Fruit fly (Drosophila melanogaster) whole organism, prepupa: Measurements from ENCODE around the gene CG15894.

Experiments
- Blimp-1 ChIP-seq: fragments of 200-800 bp; sonication (Bioruptor generic); optimal IDR thresholded peaks from 3 replicates; lab custom pipeline; 2017; ENCODE audit warnings: missing biosample characterization, missing genetic modification characterization, mild to moderate bottlenecking, moderate library complexity, missing genetic modification reagents
- CG10631 ChIP-seq: fragments of 200-800 bp; sonication (Bioruptor generic); optimal IDR thresholded peaks from 2 replicates; lab custom pipeline; 2016; ENCODE audit warnings: missing biosample characterization, missing genetic modification characterization
- CG10669 ChIP-seq: fragments of 200-800 bp; sonication (Bioruptor generic); optimal IDR thresholded peaks from 3 replicates; lab custom pipeline; 2018; ENCODE audit warnings: missing biosample characterization, mild to moderate bottlenecking, missing genetic modification characterization, moderate library complexity
- CG11294 ChIP-seq: fragments of 200-800 bp; sonication (Bioruptor generic); IDR thresholded peaks from 2 replicates; pipeline ENCODE4 v1.3.6; 2022; ENCODE audit warnings: missing biosample characterization, missing genetic modification characterization
- CG11762 ChIP-seq: fragments of 200-800 bp; sonication (Bioruptor generic); optimal IDR thresholded peaks from 3 replicates; lab custom pipeline; 2016; ENCODE audit warnings: missing biosample characterization, missing genetic modification characterization; ENCODE audit not compliant: insufficient read depth
- CG11902 ChIP-seq: fragments of 200-800 bp; sonication (Bioruptor generic); optimal IDR thresholded peaks from 3 replicates; lab custom pipeline; 2016; ENCODE audit warnings: missing biosample characterization, missing genetic modification characterization
- CG15336 ChIP-seq: fragments of 200-800 bp; sonication (Bioruptor generic); IDR thresholded peaks from 2 replicates; pipeline ENCODE4 v1.3.6; 2022; ENCODE audit warnings: missing biosample characterization, missing genetic modification characterization
- CG16779 ChIP-seq: fragments of 200-800 bp; sonication (Bioruptor generic); optimal IDR thresholded peaks from 3 replicates; lab custom pipeline; 2017; ENCODE audit warnings: missing biosample characterization, mild to moderate bottlenecking, missing genetic modification characterization
- CG31627 ChIP-seq: fragments of 200-800 bp; sonication (Bioruptor generic); optimal IDR thresholded peaks from 3 replicates; lab custom pipeline; 2016; ENCODE audit warnings: missing biosample characterization, missing genetic modification characterization
- CG32006 ChIP-seq: fragments of 200-800 bp; sonication (Bioruptor generic); optimal IDR thresholded peaks from 3 replicates; lab custom pipeline; 2017; ENCODE audit warnings: missing biosample characterization, mild to moderate bottlenecking, missing genetic modification characterization
- CG34406 ChIP-seq: fragments of 200-800 bp; sonication (Bioruptor generic); optimal IDR thresholded peaks from 3 replicates; lab custom pipeline; 2016; ENCODE audit warnings: missing biosample characterization, missing genetic modification characterization
- CG3919 ChIP-seq: fragments of 200-800 bp; sonication (Bioruptor generic); optimal IDR thresholded peaks from 3 replicates; lab custom pipeline; 2016; ENCODE audit warnings: missing biosample characterization, missing genetic modification characterization
- CG4318 ChIP-seq: fragments of 200-800 bp; sonication (Bioruptor generic); optimal IDR thresholded peaks from 3 replicates; lab custom pipeline; 2017; ENCODE audit warnings: missing biosample characterization, mild to moderate bottlenecking, missing genetic modification characterization
- CG6792 ChIP-seq: fragments of 200-800 bp; sonication (Bioruptor generic); optimal IDR thresholded peaks from 3 replicates; lab custom pipeline; 2016; ENCODE audit warnings: missing biosample characterization, missing genetic modification characterization
- CG6854 ChIP-seq: fragments of 200-800 bp; sonication (Bioruptor generic); optimal IDR thresholded peaks from 2 replicates; lab custom pipeline; 2017; ENCODE audit warnings: missing biosample characterization, mild to moderate bottlenecking, missing genetic modification characterization
- CG7368 ChIP-seq: fragments of 200-800 bp; sonication (Bioruptor generic); optimal IDR thresholded peaks from 3 replicates; lab custom pipeline; 2016; ENCODE audit warnings: missing biosample characterization, missing genetic modification characterization
- CG8319 ChIP-seq: fragments of 200-800 bp; sonication (Bioruptor generic); optimal IDR thresholded peaks from 3 replicates; lab custom pipeline; 2016; ENCODE audit warnings: missing biosample characterization, missing genetic modification characterization
- CG8632 ChIP-seq: fragments of 200-800 bp; sonication (Bioruptor generic); optimal IDR thresholded peaks from 3 replicates; lab custom pipeline; 2016; ENCODE audit warnings: missing biosample characterization, missing genetic modification characterization
- CG9139 ChIP-seq: fragments of 200-800 bp; sonication (Bioruptor generic); optimal IDR thresholded peaks from 3 replicates; lab custom pipeline; 2017; ENCODE audit warnings: missing biosample characterization, mild to moderate bottlenecking, missing genetic modification characterization
- Eip75B ChIP-seq: fragments of 200-800 bp; sonication (Bioruptor generic); optimal IDR thresholded peaks from 3 replicates; lab custom pipeline; 2016; ENCODE audit warnings: missing biosample characterization, missing genetic modification characterization
- Eip78C ChIP-seq: fragments of 200-800 bp; sonication (Bioruptor generic); peaks from one replicate; lab custom pipeline; 2016; ENCODE audit warnings: missing biosample characterization, missing genetic modification characterization
- Eip93F ChIP-seq: fragments of 200-800 bp; sonication (Bioruptor generic); optimal IDR thresholded peaks from 2 replicates; lab custom pipeline; 2016; ENCODE audit warnings: missing biosample characterization, mild to moderate bottlenecking, missing genetic modification characterization
- Ets21C ChIP-seq: fragments of 200-800 bp; sonication (Bioruptor generic); optimal IDR thresholded peaks from 3 replicates; lab custom pipeline; 2016; ENCODE audit warnings: missing biosample characterization, missing genetic modification characterization
- Ets96B ChIP-seq: fragments of 200-800 bp; optimal IDR thresholded peaks from 2 replicates; lab custom pipeline; 2019; ENCODE audit warnings: missing biosample characterization, mild to moderate bottlenecking, missing genetic modification characterization, moderate library complexity
- Gug ChIP-seq: fragments of 200-800 bp; sonication (Bioruptor generic); IDR thresholded peaks from 2 replicates; pipeline ENCODE4 v1.3.6; 2022; ENCODE audit warnings: missing biosample characterization, missing genetic modification characterization
- Hr39 ChIP-seq: fragments of 200-800 bp; sonication (Bioruptor generic); optimal IDR thresholded peaks from 2 replicates; lab custom pipeline; 2016; ENCODE audit warnings: missing biosample characterization, missing genetic modification characterization
- Hr4 ChIP-seq: fragments of 200-800 bp; sonication (Bioruptor generic); optimal IDR thresholded peaks from 3 replicates; lab custom pipeline; 2016; ENCODE audit warnings: missing biosample characterization, missing genetic modification characterization
- Lpt ChIP-seq: fragments of 200-800 bp; sonication (Bioruptor generic); optimal IDR thresholded peaks from 3 replicates; lab custom pipeline; 2016; ENCODE audit warnings: missing biosample characterization, missing genetic modification characterization
- Met ChIP-seq: fragments of 200-800 bp; sonication (Bioruptor generic); optimal IDR thresholded peaks from 3 replicates; lab custom pipeline; 2016; ENCODE audit warnings: missing biosample characterization, missing genetic modification characterization
- OdsH ChIP-seq: fragments of 200-800 bp; sonication (Bioruptor generic); optimal IDR thresholded peaks from 3 replicates; lab custom pipeline; 2016; ENCODE audit warnings: missing biosample characterization, missing genetic modification characterization
- Smox ChIP-seq: fragments of 200-800 bp; sonication (Bioruptor generic); optimal IDR thresholded peaks from 3 replicates; lab custom pipeline; 2016; ENCODE audit warnings: missing biosample characterization, missing genetic modification characterization
- Sox14 ChIP-seq: fragments of 200-800 bp; sonication (Bioruptor generic); optimal IDR thresholded peaks from 3 replicates; lab custom pipeline; 2016; ENCODE audit warnings: missing biosample characterization, missing genetic modification characterization
- achi ChIP-seq: fragments of 200-800 bp; sonication (Bioruptor generic); optimal IDR thresholded peaks from 3 replicates; lab custom pipeline; 2016; ENCODE audit warnings: missing biosample characterization, missing genetic modification characterization
- acj6 ChIP-seq: fragments of 200-800 bp; sonication (Bioruptor generic); optimal IDR thresholded peaks from 3 replicates; lab custom pipeline; 2016; ENCODE audit warnings: missing biosample characterization, missing genetic modification characterization
- dac ChIP-seq: fragments of 200-800 bp; sonication (Bioruptor generic); optimal IDR thresholded peaks from 2 replicates; lab custom pipeline; 2017; ENCODE audit warnings: missing biosample characterization, mild to moderate bottlenecking, missing genetic modification characterization
- dsx ChIP-seq: fragments of 200-800 bp; optimal IDR thresholded peaks from 3 replicates; lab custom pipeline; 2019; ENCODE audit warnings: missing biosample characterization, mild to moderate bottlenecking, missing genetic modification characterization, moderate library complexity; ENCODE audit not compliant: poor library complexity, severe bottlenecking
- esn ChIP-seq: fragments of 200-800 bp; sonication (Bioruptor generic); optimal IDR thresholded peaks from 2 replicates; lab custom pipeline; 2016; ENCODE audit warnings: missing biosample characterization, mild to moderate bottlenecking, missing genetic modification characterization, moderate library complexity
- fd59A ChIP-seq: fragments of 200-800 bp; sonication (Bioruptor generic); optimal IDR thresholded peaks from 2 replicates; lab custom pipeline; 2017; ENCODE audit warnings: missing biosample characterization, mild to moderate bottlenecking, missing genetic modification characterization, missing genetic modification reagents
- fd85E ChIP-seq: fragments of 200-800 bp; sonication (Bioruptor generic); optimal IDR thresholded peaks from 3 replicates; lab custom pipeline; 2016; ENCODE audit warnings: missing biosample characterization, missing genetic modification characterization
- fkh ChIP-seq: fragments of 200-800 bp; sonication (Bioruptor generic); optimal IDR thresholded peaks from 3 replicates; lab custom pipeline; 2017; ENCODE audit warnings: missing biosample characterization, mild to moderate bottlenecking, missing genetic modification characterization, moderate library complexity
- lz ChIP-seq: fragments of 200-800 bp; sonication (Bioruptor generic); optimal IDR thresholded peaks from 3 replicates; lab custom pipeline; 2016; ENCODE audit warnings: missing biosample characterization, missing genetic modification characterization
- pdm3 ChIP-seq: fragments of 200-800 bp; sonication (Bioruptor generic); optimal IDR thresholded peaks from 3 replicates; lab custom pipeline; 2016; ENCODE audit warnings: missing biosample characterization, missing genetic modification characterization
- salr ChIP-seq, 2 experiments: fragments of 200-800 bp; sonication (Bioruptor generic); optimal IDR thresholded peaks; 3 replicates each; lab custom pipeline; 2016 to 2018; ENCODE audit warnings: missing biosample characterization in 2 of 2, missing genetic modification characterization in 2 of 2, mild to moderate bottlenecking in 1 of 2
- ss ChIP-seq, 2 experiments: fragments of 200-800 bp; sonication (Bioruptor generic); optimal IDR thresholded peaks; 2 replicates in 1 of 2; 3 replicates in 1 of 2; lab custom pipeline; 2017 to 2018; ENCODE audit warnings: mild to moderate bottlenecking in 2 of 2, missing biosample characterization in 2 of 2, missing genetic modification characterization in 2 of 2, moderate library complexity in 1 of 2
- svp ChIP-seq: fragments of 200-800 bp; sonication (Bioruptor generic); peaks from one replicate; lab custom pipeline; 2016; ENCODE audit warnings: missing biosample characterization, missing genetic modification characterization
- topi ChIP-seq: fragments of 200-800 bp; sonication (Bioruptor generic); optimal IDR thresholded peaks from 3 replicates; lab custom pipeline; 2016; ENCODE audit warnings: missing biosample characterization, missing genetic modification characterization

CG15894 gene

DNA sequence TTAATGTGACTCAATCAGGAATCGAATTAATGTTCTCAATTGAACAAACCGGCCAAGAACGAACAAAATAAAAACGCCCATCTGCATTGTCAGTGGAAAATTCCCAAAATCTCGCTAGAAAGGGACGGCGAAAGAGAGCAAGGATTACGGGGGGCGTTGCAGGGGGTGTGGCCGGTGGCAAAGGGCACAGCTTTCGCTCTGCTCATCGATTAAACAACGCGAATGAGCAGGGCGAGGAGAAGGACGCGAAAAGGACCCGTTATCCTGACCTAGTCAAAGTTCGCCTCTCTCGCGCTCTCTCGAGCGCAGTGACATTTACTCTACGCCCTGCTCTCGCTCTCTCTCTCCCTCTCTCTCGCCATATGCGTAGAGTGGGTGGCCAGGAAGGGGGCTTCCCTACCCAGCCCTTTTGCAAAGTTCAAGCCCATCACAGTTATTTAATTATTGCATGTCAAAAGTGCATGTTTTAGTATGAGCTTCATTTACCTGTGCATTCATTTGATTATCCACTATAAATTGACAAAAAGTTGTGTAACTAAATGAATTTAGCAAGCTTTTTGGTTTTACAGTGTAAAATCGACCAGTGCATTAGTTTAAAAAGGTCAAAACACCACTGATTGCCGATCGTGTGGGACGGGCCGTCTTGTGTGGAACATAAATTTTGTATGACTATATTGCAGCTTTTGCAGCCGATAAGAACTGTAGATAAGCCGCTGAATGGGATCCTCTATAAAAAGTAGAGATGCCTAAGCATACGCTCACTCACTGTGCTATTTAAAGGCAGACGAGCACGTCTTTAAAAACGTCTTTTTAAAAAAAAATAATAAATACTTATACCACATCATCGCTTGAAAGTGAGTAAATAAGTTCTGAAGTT is 30.0 kb downstream of the CG15894 start (continued):
- TF ChIP-seq fd59A (GFP tag; lab: Kevin White, UChicago) = peak; percentile 59
- TF ChIP-seq topi (GFP tag; lab: Kevin White, UChicago) = peak; percentile 61
- no peak for TF ChIP-seq CG9139 (GFP tag; lab: Kevin White, UChicago)
- peak; percentile 63 for TF ChIP-seq CG10669 (GFP tag; lab: Kevin White, UChicago)
- peak; percentile 54 for TF ChIP-seq OdsH (GFP tag; lab: Kevin White, UChicago)
- peak; percentile 20 to 46 for TF ChIP-seq salr (GFP tag; optimal IDR thresholded peaks at IDR 0.05; lab: Kevin White, UChicago)
- TF ChIP-seq CG11294 (GFP tag; lab: Robert Waterston, UW) = peak; percentile 56
- TF ChIP-seq Lpt (GFP tag; lab: Kevin White, UChicago) = peak; percentile 13
- TF ChIP-seq CG8319 (GFP tag; lab: Kevin White, UChicago) = no peak
- peak; percentile 55 for TF ChIP-seq CG34406 (GFP tag; lab: Kevin White, UChicago)

DNA sequence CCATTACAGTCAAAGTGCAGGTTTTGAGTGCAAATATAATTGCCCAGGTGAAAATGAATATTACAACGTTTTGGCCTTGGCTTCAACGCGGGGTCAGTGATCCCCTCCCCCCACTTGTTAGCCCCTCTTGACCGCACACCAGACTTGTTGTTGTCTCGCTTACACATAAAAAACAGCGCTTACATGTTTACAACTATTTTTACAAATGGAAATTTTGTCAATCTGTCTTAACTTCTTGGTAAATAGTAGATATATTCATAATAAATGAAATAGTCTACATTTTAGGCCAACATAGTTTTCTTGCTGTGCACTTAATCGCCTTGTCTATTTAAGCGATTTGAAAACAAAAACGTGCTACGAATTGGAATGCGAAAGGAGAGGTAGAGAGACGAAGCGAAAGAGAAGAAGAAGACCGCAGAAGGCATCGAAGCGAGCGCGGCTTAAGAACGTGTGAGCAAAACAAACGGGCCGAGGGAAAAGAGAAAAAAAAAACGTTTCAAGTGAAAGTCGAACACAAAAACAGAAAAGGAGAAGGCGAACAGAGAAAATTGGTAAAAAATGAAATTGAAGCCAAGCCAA is 31.0 kb downstream of the CG15894 start:
- no peak for TF ChIP-seq fd85E (GFP tag; lab: Kevin White, UChicago)
- no peak for TF ChIP-seq lz (GFP tag; lab: Kevin White, UChicago)
- peak; percentile 39 for TF ChIP-seq achi (GFP tag; lab: Kevin White, UChicago)
- TF ChIP-seq Hr39 = no peak
- TF ChIP-seq Blimp-1 (GFP tag; lab: Kevin White, UChicago) = peak; percentile 81
- no peak for TF ChIP-seq CG11902 (GFP tag; lab: Kevin White, UChicago)
- TF ChIP-seq CG11762 (GFP tag; lab: Kevin White, UChicago) = peak; percentile 12
- peak; percentile 87 for TF ChIP-seq Eip78C (GFP tag; lab: Kevin White, UChicago)
- no peak for TF ChIP-seq Ets21C
- no peak for TF ChIP-seq esn (GFP tag; lab: Kevin White, UChicago)
- peak; percentile 69 for TF ChIP-seq CG32006 (GFP tag; lab: Kevin White, UChicago)
- TF ChIP-seq fd59A (GFP tag; lab: Kevin White, UChicago) = peak; percentile 75
- TF ChIP-seq salr (GFP tag; optimal IDR thresholded peaks at IDR 0.05; lab: Kevin White, UChicago) = peak in 1 of 2 experiments; percentile 76
- no peak for TF ChIP-seq Met
- peak; percentile 14 for TF ChIP-seq CG8632
- TF ChIP-seq CG3919 = peak; percentile 45
- peak; percentile 87 for TF ChIP-seq Ets96B (tag; lab: Kevin White, UChicago)
- TF ChIP-seq Lpt (GFP tag; lab: Kevin White, UChicago) = peak; percentile 63
- TF ChIP-seq Smox (GFP tag; lab: Kevin White, UChicago) = no peak
- TF ChIP-seq Sox14 (GFP tag; lab: Kevin White, UChicago) = peak; percentile 27
- TF ChIP-seq acj6 (GFP tag; lab: Kevin White, UChicago) = peak; percentile 48
- no peak for TF ChIP-seq fkh (GFP tag; lab: Kevin White, UChicago)
- TF ChIP-seq pdm3 (GFP tag; lab: Kevin White, UChicago) = peak; percentile 59
- TF ChIP-seq topi (GFP tag; lab: Kevin White, UChicago) = peak; percentile 2
- TF ChIP-seq Hr4 (GFP tag; lab: Kevin White, UChicago) = peak; percentile 66
- peak; percentile 42 for TF ChIP-seq CG4318 (GFP tag; lab: Kevin White, UChicago)
- peak; percentile 81 for TF ChIP-seq dsx
- peak; percentile 52 for TF ChIP-seq Eip75B (GFP tag; lab: Kevin White, UChicago)
- peak; percentile 73 for TF ChIP-seq Gug (GFP tag; lab: Robert Waterston, UW)
- peak; percentile 70; the same call in 1 of the 2 replicates for TF ChIP-seq CG11294 (GFP tag; lab: Robert Waterston, UW)
- TF ChIP-seq dac = peak; percentile 50
- TF ChIP-seq CG10631 (GFP tag; lab: Kevin White, UChicago) = peak; percentile 50
- TF ChIP-seq svp (GFP tag; lab: Kevin White, UChicago) = peak; percentile 82
- no peak for TF ChIP-seq CG16779 (tag; lab: Kevin White, UChicago)
- TF ChIP-seq CG15336 (GFP tag; lab: Robert Waterston, UW) = peak; percentile 80
- peak; percentile 49 for TF ChIP-seq CG7368
- TF ChIP-seq CG6854 (GFP tag; lab: Kevin White, UChicago) = no peak
- no peak for TF ChIP-seq CG31627 (GFP tag; lab: Kevin White, UChicago)
- TF ChIP-seq OdsH (GFP tag; lab: Kevin White, UChicago) = peak; percentile 45
- TF ChIP-seq ss (GFP tag; optimal IDR thresholded peaks at IDR 0.05; lab: Kevin White, UChicago) = peak; percentile 26 to 53
- peak; percentile 58 for TF ChIP-seq CG9139 (GFP tag; lab: Kevin White, UChicago)
- TF ChIP-seq CG6792 (GFP tag; lab: Kevin White, UChicago) = no peak
- no peak for TF ChIP-seq Eip93F
